Worm (Caenorhabditis elegans): ENCODE results near the gene pitr-6.

DNA sequence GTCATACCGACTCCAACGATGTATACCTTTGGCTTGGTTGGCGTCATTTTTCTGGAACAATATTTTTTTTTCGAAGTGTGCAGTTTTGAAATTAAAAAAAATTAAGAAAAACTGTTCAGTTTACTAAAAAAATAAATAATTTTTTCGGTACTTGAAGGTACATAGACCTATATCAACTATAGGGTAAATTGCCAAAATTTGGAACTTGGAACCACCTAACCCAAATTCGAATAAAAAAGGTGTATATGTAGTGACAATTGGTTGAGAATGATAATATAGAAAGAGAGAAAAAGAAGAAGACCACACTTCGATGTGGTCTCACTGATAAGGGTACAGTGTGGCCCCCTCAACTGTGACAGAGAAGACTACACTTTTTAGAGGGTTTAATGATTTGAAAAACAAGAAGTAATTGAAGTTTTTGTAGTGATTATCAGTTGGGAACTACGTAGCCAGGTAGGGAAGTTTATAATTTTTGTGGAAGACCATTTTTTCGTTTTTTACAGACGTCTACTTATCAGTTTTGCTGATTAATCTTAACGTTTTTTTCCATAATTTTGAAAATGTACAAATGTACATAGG lies 19.4 kb upstream of the pitr-6 start, which contains the start of gene daf-22:
- TF ChIP-seq lin-11 (tag; optimal IDR thresholded peaks at IDR 0.05) (no peak), elt-4 (tag; optimal IDR thresholded peaks at IDR 0.05) (no peak), ceh-30 (tag; optimal IDR thresholded peaks at IDR 0.05) (no peak), sox-2 (GFP tag; IDR thresholded peaks at IDR 0.05) (no peak), npax-4 (tag; optimal IDR thresholded peaks at IDR 0.05) (no peak)
